Fruit fly (Drosophila melanogaster) whole organism, embryonic: Measurements from ENCODE around the gene Pex2.

Experiments used
- Atf6 ChIP-seq: fragments of 200-800 bp; sonication (Bioruptor generic); IDR thresholded peaks from 2 replicates; pipeline ENCODE4 v1.3.6; 2022; ENCODE audit warnings: missing biosample characterization, missing genetic modification characterization
- Bteb2 ChIP-seq: fragments of 200-800 bp; sonication (Bioruptor generic); optimal IDR thresholded peaks from 2 replicates; lab custom pipeline; 2016; ENCODE audit warnings: missing biosample characterization, missing genetic modification characterization
- CG10209 ChIP-seq: fragments of 200-800 bp; sonication (Bioruptor generic); optimal IDR thresholded peaks from 3 replicates; lab custom pipeline; 2017; ENCODE audit warnings: missing biosample characterization, mild to moderate bottlenecking, missing genetic modification characterization, missing genetic modification reagents
- CG10959 ChIP-seq: fragments of 200-800 bp; sonication (Bioruptor generic); IDR thresholded peaks from 2 replicates; pipeline ENCODE4 v1.3.6; 2022; ENCODE audit warnings: missing biosample characterization, missing genetic modification characterization
- CG11247 ChIP-seq: fragments of 200-800 bp; sonication (Bioruptor generic); IDR thresholded peaks from 2 replicates; pipeline ENCODE4 v1.3.6; 2022; ENCODE audit warnings: missing biosample characterization, missing genetic modification characterization
- CG1647 ChIP-seq: fragments of 200-800 bp; sonication (Bioruptor generic); optimal IDR thresholded peaks from 3 replicates; lab custom pipeline; 2016; ENCODE audit warnings: missing biosample characterization, missing genetic modification characterization
- CG17385 ChIP-seq: fragments of 200-800 bp; sonication (Bioruptor generic); optimal IDR thresholded peaks from 3 replicates; lab custom pipeline; 2018; ENCODE audit warnings: missing biosample characterization, mild to moderate bottlenecking, missing genetic modification characterization
- CG17829 ChIP-seq: fragments of 200-800 bp; optimal IDR thresholded peaks from 2 replicates; lab custom pipeline; 2019; ENCODE audit warnings: missing biosample characterization, mild to moderate bottlenecking, missing genetic modification characterization, moderate library complexity
- CG1792 ChIP-seq: fragments of 200-800 bp; sonication (Bioruptor generic); optimal IDR thresholded peaks from 2 replicates; lab custom pipeline; 2016; ENCODE audit warnings: missing biosample characterization, missing genetic modification characterization
- CG18011 ChIP-seq: fragments of 200-800 bp; sonication (Bioruptor generic); optimal IDR thresholded peaks from 2 replicates; lab custom pipeline; 2017; ENCODE audit warnings: missing biosample characterization, missing genetic modification characterization, mild to moderate bottlenecking, moderate library complexity, missing genotype
- CG3838 ChIP-seq: fragments of 200-800 bp; sonication (Bioruptor generic); optimal IDR thresholded peaks from 3 replicates; lab custom pipeline; 2016; ENCODE audit warnings: missing biosample characterization, missing genetic modification characterization
- CG4730 ChIP-seq: fragments of 200-800 bp; sonication (Bioruptor generic); IDR thresholded peaks from 2 replicates; pipeline ENCODE4 v1.3.6; 2022; ENCODE audit warnings: missing biosample characterization, missing genetic modification characterization
- CG6791 ChIP-seq: fragments of 200-800 bp; sonication (Bioruptor generic); IDR thresholded peaks from 3 replicates; pipeline ENCODE4 v1.3.6; 2022; ENCODE audit warnings: missing biosample characterization, missing genetic modification characterization; ENCODE audit not compliant: partially characterized antibody
- CG8359 ChIP-seq: fragments of 200-800 bp; sonication (Bioruptor generic); optimal IDR thresholded peaks from 2 replicates; lab custom pipeline; 2017; ENCODE audit warnings: missing biosample characterization, mild to moderate bottlenecking, missing genetic modification characterization, borderline replicate concordance
- CG8924 ChIP-seq: fragments of 200-800 bp; optimal IDR thresholded peaks from 3 replicates; lab custom pipeline; 2019; ENCODE audit warnings: missing biosample characterization, mild to moderate bottlenecking, missing genetic modification characterization, moderate library complexity
- CG9215 ChIP-seq: fragments of 200-800 bp; sonication (Bioruptor generic); IDR thresholded peaks from 2 replicates; pipeline ENCODE4 v1.3.6; 2022; ENCODE audit warnings: missing biosample characterization, missing genetic modification characterization
- CkIIα-i1 ChIP-seq: fragments of 200-800 bp; sonication (Bioruptor generic); IDR thresholded peaks from 2 replicates; pipeline ENCODE4 v1.3.6; 2022; ENCODE audit warnings: missing biosample characterization, missing genetic modification characterization
- CoRest ChIP-seq: fragments of 200-800 bp; sonication (Bioruptor generic); optimal IDR thresholded peaks from 3 replicates; lab custom pipeline; 2018; ENCODE audit warnings: missing biosample characterization, mild to moderate bottlenecking, missing genetic modification characterization, moderate library complexity
- Dip2 ChIP-seq: fragments of 200-800 bp; sonication (Bioruptor generic); IDR thresholded peaks from 2 replicates; pipeline ENCODE4 v1.3.6; 2022; ENCODE audit warnings: missing biosample characterization, missing genetic modification characterization
- Dip3 ChIP-seq: fragments of 200-800 bp; sonication (Bioruptor generic); optimal IDR thresholded peaks from 3 replicates; lab custom pipeline; 2016; ENCODE audit warnings: missing biosample characterization, missing genetic modification characterization
- Dll ChIP-seq: fragments of 200-800 bp; sonication (Bioruptor generic); IDR thresholded peaks from 4 replicates; pipeline ENCODE4 v1.3.6; 2022; ENCODE audit warnings: missing biosample characterization, missing genetic modification characterization; ENCODE audit not compliant: partially characterized antibody
- HLHmδ ChIP-seq: fragments of 200-800 bp; sonication (Bioruptor generic); optimal IDR thresholded peaks from 2 replicates; lab custom pipeline; 2018; ENCODE audit warnings: missing biosample characterization, mild to moderate bottlenecking, missing genetic modification characterization, moderate library complexity
- HmgD ChIP-seq: fragments of 200-800 bp; sonication (Bioruptor generic); optimal IDR thresholded peaks from 3 replicates; lab custom pipeline; 2016; ENCODE audit warnings: missing biosample characterization, missing genetic modification characterization
- Kr ChIP-seq: fragments of 200-800 bp; sonication (Bioruptor generic); optimal IDR thresholded peaks from 2 replicates; lab custom pipeline; 2017; ENCODE audit warnings: missing biosample characterization, mild to moderate bottlenecking, missing genetic modification characterization
- MBD-R2 ChIP-seq: fragments of 200-800 bp; sonication (Bioruptor generic); IDR thresholded peaks from 2 replicates; pipeline ENCODE4 v1.3.6; 2022; ENCODE audit warnings: missing biosample characterization, missing genetic modification characterization
- Mrtf ChIP-seq: fragments of 200-800 bp; sonication (Bioruptor generic); IDR thresholded peaks from 3 replicates; pipeline ENCODE4 v1.3.6; 2022; ENCODE audit warnings: missing biosample characterization, missing genetic modification characterization
- Nf-YC ChIP-seq: fragments of 200-800 bp; optimal IDR thresholded peaks from 3 replicates; lab custom pipeline; 2019; ENCODE audit warnings: missing biosample characterization, mild to moderate bottlenecking, missing genetic modification characterization, moderate library complexity
- Optix ChIP-seq: fragments of 200-800 bp; sonication (Bioruptor generic); IDR thresholded peaks from 3 replicates; pipeline ENCODE4 v1.3.6; 2022; ENCODE audit warnings: missing biosample characterization, missing genetic modification characterization
- Scr ChIP-seq: fragments of 200-800 bp; sonication (Bioruptor generic); IDR thresholded peaks from 2 replicates; pipeline ENCODE4 v1.3.6; 2022; ENCODE audit warnings: missing biosample characterization, missing genetic modification characterization; ENCODE audit not compliant: partially characterized antibody
- Spps ChIP-seq: fragments of 200-800 bp; sonication (Bioruptor generic); optimal IDR thresholded peaks from 2 replicates; lab custom pipeline; 2018; ENCODE audit warnings: missing biosample characterization, mild to moderate bottlenecking, missing genetic modification characterization
- Xrp1 ChIP-seq: fragments of 200-800 bp; sonication (Bioruptor generic); IDR thresholded peaks from 2 replicates; pipeline ENCODE4 v1.3.6; 2022; ENCODE audit warnings: missing biosample characterization, missing genetic modification characterization
- ash1 ChIP-seq: fragments of 200-800 bp; sonication (Bioruptor generic); optimal IDR thresholded peaks from 2 replicates; lab custom pipeline; 2018; ENCODE audit warnings: missing biosample characterization, mild to moderate bottlenecking, missing genetic modification characterization
- bab2 ChIP-seq: fragments of 200-800 bp; sonication (Bioruptor generic); optimal IDR thresholded peaks from 2 replicates; lab custom pipeline; 2016; ENCODE audit warnings: missing biosample characterization, missing genetic modification characterization
- bbx ChIP-seq: fragments of 200-800 bp; sonication (Bioruptor generic); IDR thresholded peaks from 2 replicates; pipeline ENCODE4 v1.3.6; 2022; ENCODE audit warnings: missing biosample characterization, missing genetic modification characterization; ENCODE audit not compliant: partially characterized antibody
- cas ChIP-seq: fragments of 200-800 bp; sonication (Bioruptor generic); IDR thresholded peaks from 2 replicates; pipeline ENCODE4 v1.3.6; 2022; ENCODE audit warnings: missing biosample characterization, missing genetic modification characterization
- disco-r ChIP-seq: fragments of 200-800 bp; sonication (Bioruptor generic); optimal IDR thresholded peaks from 2 replicates; lab custom pipeline; 2016; ENCODE audit warnings: missing biosample characterization, missing genetic modification characterization
- fd3F ChIP-seq: fragments of 200-800 bp; sonication (Bioruptor generic); optimal IDR thresholded peaks from 2 replicates; lab custom pipeline; 2018; ENCODE audit warnings: missing biosample characterization, mild to moderate bottlenecking, missing genetic modification characterization, moderate library complexity
- gce ChIP-seq: fragments of 200-800 bp; sonication (Bioruptor generic); IDR thresholded peaks from 3 replicates; pipeline ENCODE4 v1.3.6; 2022; ENCODE audit warnings: missing biosample characterization, missing genetic modification characterization
- hkb ChIP-seq, 2 experiments: fragments of 200-800 bp in 1 of 2; fragments of >200 bp in 1 of 2; sonication (Bioruptor generic) in 1 of 2; IDR thresholded peaks in 1 of 2; optimal IDR thresholded peaks in 1 of 2; 2 replicates each; pipeline versions ENCODE4 v1.3.6 to Lab custom; 2017 to 2022; ENCODE audit warnings: missing biosample characterization in 1 of 2, missing genetic modification characterization in 1 of 2
- jing ChIP-seq: fragments of 200-800 bp; sonication (Bioruptor generic); optimal IDR thresholded peaks from 2 replicates; lab custom pipeline; 2018; ENCODE audit warnings: missing biosample characterization, mild to moderate bottlenecking, missing genetic modification characterization
- kni ChIP-seq: fragments of 200-800 bp; sonication (Bioruptor generic); optimal IDR thresholded peaks from 3 replicates; lab custom pipeline; 2017; ENCODE audit warnings: mild to moderate bottlenecking, missing biosample characterization, missing genetic modification reagents, missing genetic modification characterization
- lmd ChIP-seq: fragments of 200-800 bp; sonication (Bioruptor generic); IDR thresholded peaks from 2 replicates; pipeline ENCODE4 v1.3.6; 2022; ENCODE audit warnings: missing biosample characterization, missing genetic modification characterization
- pb ChIP-seq: fragments of 200-800 bp; sonication (Bioruptor generic); optimal IDR thresholded peaks from 3 replicates; lab custom pipeline; 2016; ENCODE audit warnings: missing biosample characterization, missing genetic modification characterization
- pita ChIP-seq: fragments of 200-800 bp; sonication (Bioruptor generic); optimal IDR thresholded peaks from 2 replicates; lab custom pipeline; 2017; ENCODE audit warnings: missing biosample characterization, mild to moderate bottlenecking, missing genetic modification characterization
- ranshi ChIP-seq: fragments of 200-800 bp; sonication (Bioruptor generic); IDR thresholded peaks from 2 replicates; pipeline ENCODE4 v1.3.6; 2022; ENCODE audit warnings: missing biosample characterization, missing genetic modification characterization
- sim ChIP-seq: fragments of 200-800 bp; sonication (Bioruptor generic); IDR thresholded peaks from 2 replicates; pipeline ENCODE4 v1.3.6; 2022; ENCODE audit warnings: missing biosample characterization, missing genetic modification characterization
- sug ChIP-seq: fragments of 200-800 bp; optimal IDR thresholded peaks from 2 replicates; lab custom pipeline; 2019; ENCODE audit warnings: missing biosample characterization, mild to moderate bottlenecking, missing genetic modification characterization, moderate library complexity
- zfh1 ChIP-seq: fragments of 200-800 bp; sonication (Bioruptor generic); IDR thresholded peaks from 3 replicates; pipeline ENCODE4 v1.3.6; 2022; ENCODE audit warnings: missing biosample characterization, missing genetic modification characterization

The Pex2 gene

DNA sequence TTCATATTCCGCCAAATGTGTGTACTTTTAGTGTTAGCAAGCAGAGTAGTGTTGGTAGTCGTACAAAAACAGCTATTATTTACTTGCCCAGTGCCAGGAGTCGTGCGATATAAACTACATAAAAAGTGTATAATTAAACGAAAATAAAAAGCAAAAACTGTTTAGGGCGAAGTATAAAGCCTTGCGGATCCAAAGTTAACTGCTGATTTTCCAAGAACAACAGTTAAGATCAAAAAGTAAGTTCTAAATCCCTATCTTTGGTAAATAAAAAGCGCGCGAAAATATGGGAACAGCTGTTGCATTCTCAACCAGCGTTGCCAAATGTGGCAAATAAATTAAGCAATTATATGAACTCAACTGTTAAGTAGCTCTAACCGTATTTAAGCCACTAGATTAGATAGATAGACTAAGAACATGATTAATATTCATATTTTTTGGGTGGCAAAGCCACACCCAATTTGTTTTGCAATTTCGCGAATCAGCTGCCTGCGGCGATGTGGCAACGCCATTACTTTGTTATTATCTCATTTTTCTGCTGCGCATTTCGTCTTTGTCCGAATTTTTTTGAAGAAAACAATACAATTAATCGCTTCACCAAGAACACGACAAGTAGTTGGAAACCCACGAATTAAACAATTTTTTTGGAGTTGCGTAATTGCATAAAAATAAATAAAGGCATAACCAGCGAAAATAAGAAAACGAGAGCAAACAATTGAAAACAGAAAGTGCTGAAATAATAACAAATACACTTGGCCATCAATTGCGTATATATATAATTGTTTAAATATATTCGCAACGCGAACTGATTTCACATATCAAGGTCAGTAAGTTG is 1.6 kb downstream of the Pex2 start, which contains the start of the genes Prim1 and CG7083 (continued):
- TF ChIP-seq Spps (no peak), kni (GFP tag; lab: Kevin White, UChicago) (peak; percentile 39), ranshi (GFP tag; lab: Robert Waterston, UW) (0 out of 2 replicates have a peak, but pooled peaks have one; percentile 41), CG9215 (peak; percentile 27; the same call in 1 of the 2 replicates), jing (no peak), CG3838 (GFP tag; lab: Kevin White, UChicago) (no peak), CG11247 (GFP tag; lab: Robert Waterston, UW) (no peak), Optix (GFP tag; lab: Robert Waterston, UW) (no peak), Mrtf (no peak), pita (GFP tag; lab: Kevin White, UChicago) (no peak), fd3F (GFP tag; lab: Kevin White, UChicago) (no peak), Dll (GFP tag; lab: Robert Waterston, UW) (0 out of 4 replicates have a peak, but pooled peaks have one; percentile 49), sug (tag; lab: Kevin White, UChicago) (peak; percentile 67), CG17385 (GFP tag; lab: Kevin White, UChicago) (peak; percentile 60), CoRest (tag; lab: Kevin White, UChicago) (peak; percentile 71), Nf-YC (tag; lab: Kevin White, UChicago) (peak; percentile 47), sim (no peak), gce (GFP tag; lab: Robert Waterston, UW) (no peak), CG1792 (GFP tag; lab: Kevin White, UChicago) (peak; percentile 1), Scr (GFP tag; lab: Robert Waterston, UW) (peak; percentile 48), CG4730 (GFP tag; lab: Robert Waterston, UW) (no peak), pb (GFP tag; lab: Kevin White, UChicago) (peak; percentile 21), ash1 (no peak), Bteb2 (peak; percentile 51), bab2 (peak; percentile 61), CG17829 (tag; lab: Kevin White, UChicago) (peak; percentile 59), CG8359 (GFP tag; lab: Kevin White, UChicago) (no peak), Kr (GFP tag; lab: Kevin White, UChicago) (no peak), CG6791 (no peak), CG1647 (GFP tag; lab: Kevin White, UChicago) (peak; percentile 25), zfh1 (GFP tag; lab: Robert Waterston, UW) (peak; percentile 63; the same call in 1 of the 3 replicates), CkIIα-i1 (no peak), Dip2 (GFP tag; lab: Robert Waterston, UW) (no peak), bbx (GFP tag; lab: Robert Waterston, UW) (peak; percentile 45), CG10209 (GFP tag; lab: Kevin White, UChicago) (peak; percentile 62), lmd (GFP tag; lab: Robert Waterston, UW) (no peak), disco-r (GFP tag; lab: Kevin White, UChicago) (no peak), CG8924 (tag; lab: Kevin White, UChicago) (peak; percentile 49), MBD-R2 (GFP tag; lab: Robert Waterston, UW) (peak; percentile 67), CG10959 (GFP tag; lab: Robert Waterston, UW) (peak; percentile 32; the same call in 1 of the 2 replicates), HmgD (GFP tag; lab: Kevin White, UChicago) (peak; percentile 26), Atf6 (GFP tag; lab: Robert Waterston, UW) (peak; percentile 34; the same call in 1 of the 2 replicates), Dip3 (GFP tag; lab: Kevin White, UChicago) (peak; percentile 22), hkb (optimal IDR thresholded peaks at IDR 0.05; lab: Kevin White, UChicago) (peak; percentile 17), hkb (GFP tag; IDR thresholded peaks at IDR 0.05; lab: Robert Waterston, UW) (0 out of 2 replicates have a peak, but pooled peaks have one; percentile 21), HLHmδ (GFP tag; lab: Kevin White, UChicago) (no peak), Xrp1 (peak; percentile 61), cas (no peak), CG18011 (GFP tag; lab: Kevin White, UChicago) (peak; percentile 56)
